Worm (Caenorhabditis elegans) whole organism, L4 larva: ENCODE data around the gene nac-1.
A peak's percentile ranks its signal among the peaks of the same experiment; 100 is the strongest.

Experiments
- F49E8.2 ChIP-seq: sonication (generic microtip); optimal IDR thresholded peaks from 2 replicates; lab custom pipeline; 2016; ENCODE audit warnings: missing compliant biosample characterization, mild to moderate bottlenecking, missing genetic modification characterization, borderline replicate concordance
- Y48G9A.11 ChIP-seq: fragments of 200-800 bp; sonication (Bioruptor generic); IDR thresholded peaks from 2 replicates; pipeline ENCODE4 v1.3.6; 2022; ENCODE audit warnings: missing genetic modification reagents, missing genetic modification characterization, missing compliant biosample characterization
- aha-1 ChIP-seq: fragments of 150-350 bp; peaks from one replicate; lab custom pipeline; 2014; ENCODE audit warnings: missing biosample characterization, missing genetic modification characterization
- arid-1 ChIP-seq: fragments of 200-800 bp; sonication (Bioruptor generic); conservative IDR thresholded peaks from 2 replicates; pipeline ENCODE4 v1.3.6; 2022; ENCODE audit warnings: missing genetic modification reagents, missing genetic modification characterization, missing compliant biosample characterization
- attf-4 ChIP-seq: sonication (generic microtip); optimal IDR thresholded peaks from 3 replicates; lab custom pipeline; 2017; ENCODE audit warnings: missing biosample characterization, missing genetic modification characterization
- ceh-20 ChIP-seq: fragments of 200-800 bp; sonication (Bioruptor generic); IDR thresholded peaks from 2 replicates; pipeline ENCODE4 v1.3.6; 2022; ENCODE audit warnings: missing genetic modification reagents, missing genetic modification characterization, missing compliant biosample characterization
- ceh-44 ChIP-seq: fragments of 200-800 bp; sonication (Bioruptor generic); IDR thresholded peaks from 2 replicates; pipeline ENCODE4 v1.3.6; 2022; ENCODE audit warnings: missing genetic modification reagents, missing genetic modification characterization, missing compliant biosample characterization
- daf-12 ChIP-seq: fragments of 150-350 bp; optimal IDR thresholded peaks from 2 replicates; lab custom pipeline; 2014; ENCODE audit warnings: missing biosample characterization, missing genetic modification reagents, missing genetic modification characterization
- daf-19 ChIP-seq: fragments of 200-800 bp; sonication (Bioruptor generic); conservative IDR thresholded peaks from 2 replicates; pipeline ENCODE4 v1.3.6; 2022; ENCODE audit warnings: missing genetic modification characterization, missing compliant biosample characterization
- dmd-6 ChIP-seq: fragments of 200-800 bp; sonication (Bioruptor generic); IDR thresholded peaks from 2 replicates; pipeline ENCODE4 v1.3.6; 2022; ENCODE audit warnings: missing genetic modification reagents, missing genetic modification characterization, missing compliant biosample characterization
- duxl-1 ChIP-seq: sonication (generic microtip); optimal IDR thresholded peaks from 2 replicates; lab custom pipeline; 2016; ENCODE audit warnings: mild to moderate bottlenecking, missing genetic modification characterization, moderate library complexity, missing compliant biosample characterization; ENCODE audit not compliant: poor library complexity
- fkh-10 ChIP-seq: fragments of 150-350 bp; optimal IDR thresholded peaks from 2 replicates; lab custom pipeline; 2014; ENCODE audit warnings: missing biosample characterization, missing genetic modification reagents, missing genetic modification characterization
- fos-1 ChIP-seq: fragments of 150-350 bp; optimal IDR thresholded peaks from 2 replicates; lab custom pipeline; 2014; ENCODE audit warnings: missing biosample characterization, missing genetic modification characterization
- gei-8 ChIP-seq: fragments of 200-800 bp; sonication (Bioruptor generic); optimal IDR thresholded peaks from 2 replicates; lab custom pipeline; 2018; ENCODE audit warnings: mild to moderate bottlenecking, missing genetic modification characterization, missing compliant biosample characterization
- hif-1 ChIP-seq, 2 experiments: sonication (generic microtip); optimal IDR thresholded peaks; 2 replicates each; lab custom pipeline; 2016 to 2017; ENCODE audit warnings: missing compliant biosample characterization in 2 of 2, missing genetic modification characterization in 2 of 2, missing genetic modification reagents in 2 of 2, missing genotype in 2 of 2, mild to moderate bottlenecking in 1 of 2
- lin-13 ChIP-seq: fragments of 150-350 bp; optimal IDR thresholded peaks from 2 replicates; lab custom pipeline; 2014; ENCODE audit warnings: missing biosample characterization, missing genetic modification reagents, missing genetic modification characterization
- mes-2 ChIP-seq: sonication (generic microtip); optimal IDR thresholded peaks from 2 replicates; lab custom pipeline; 2016; ENCODE audit warnings: missing genotype, mild to moderate bottlenecking, missing genetic modification characterization, missing compliant biosample characterization; ENCODE audit not compliant: poor library complexity, severe bottlenecking
- mxl-3 ChIP-seq: fragments of 200-800 bp; sonication (Bioruptor generic); optimal IDR thresholded peaks from 2 replicates; lab custom pipeline; 2018; ENCODE audit warnings: mild to moderate bottlenecking, missing genetic modification characterization, missing compliant biosample characterization
- nhr-10 ChIP-seq: fragments of 150-350 bp; optimal IDR thresholded peaks from 2 replicates; lab custom pipeline; 2014; ENCODE audit warnings: missing biosample characterization, missing genetic modification characterization
- nhr-102 ChIP-seq: sonication (generic microtip); optimal IDR thresholded peaks from 2 replicates; lab custom pipeline; 2016; ENCODE audit warnings: mild to moderate bottlenecking, missing genetic modification characterization, moderate library complexity, missing compliant biosample characterization
- nhr-11 ChIP-seq: fragments of 150-350 bp; optimal IDR thresholded peaks from 2 replicates; lab custom pipeline; 2014; ENCODE audit warnings: missing biosample characterization, missing genetic modification characterization
- nhr-111 ChIP-seq: fragments of 200-800 bp; sonication (Bioruptor generic); optimal IDR thresholded peaks from 2 replicates; lab custom pipeline; 2018; ENCODE audit warnings: mild to moderate bottlenecking, missing genetic modification characterization, missing compliant biosample characterization
- nhr-28 ChIP-seq: fragments of 150-350 bp; optimal IDR thresholded peaks from 2 replicates; lab custom pipeline; 2014; ENCODE audit warnings: missing biosample characterization, missing genetic modification characterization
- nhr-76 ChIP-seq: fragments of 150-350 bp; optimal IDR thresholded peaks from 2 replicates; lab custom pipeline; 2014; ENCODE audit warnings: missing biosample characterization, missing genetic modification characterization
- sdz-12 ChIP-seq: fragments of 200-800 bp; sonication (Bioruptor generic); optimal IDR thresholded peaks from 2 replicates; lab custom pipeline; 2018; ENCODE audit warnings: mild to moderate bottlenecking, missing genetic modification characterization, missing compliant biosample characterization
- snpc-4 ChIP-seq: fragments of 150-350 bp; optimal IDR thresholded peaks from 2 replicates; lab custom pipeline; 2014; ENCODE audit warnings: missing biosample characterization, missing genetic modification characterization
- unc-62 ChIP-seq, 3 experiments: fragments of 150-350 bp in 1 of 3; sonication (generic microtip); optimal IDR thresholded peaks in 2 of 3; peaks in 1 of 3; 1 replicate in 1 of 3; 2 replicates in 2 of 3; lab custom pipeline; 2014 to 2017; ENCODE audit warnings: missing biosample characterization in 3 of 3, missing genetic modification characterization in 3 of 3, missing genetic modification reagents in 3 of 3, missing genotype in 1 of 3
- vab-7 ChIP-seq: fragments of 200-800 bp; sonication (Bioruptor generic); IDR thresholded peaks from 2 replicates; pipeline ENCODE4 v1.3.6; 2022; ENCODE audit warnings: missing genetic modification reagents, missing genetic modification characterization, missing compliant biosample characterization

Gene nac-1

DNA sequence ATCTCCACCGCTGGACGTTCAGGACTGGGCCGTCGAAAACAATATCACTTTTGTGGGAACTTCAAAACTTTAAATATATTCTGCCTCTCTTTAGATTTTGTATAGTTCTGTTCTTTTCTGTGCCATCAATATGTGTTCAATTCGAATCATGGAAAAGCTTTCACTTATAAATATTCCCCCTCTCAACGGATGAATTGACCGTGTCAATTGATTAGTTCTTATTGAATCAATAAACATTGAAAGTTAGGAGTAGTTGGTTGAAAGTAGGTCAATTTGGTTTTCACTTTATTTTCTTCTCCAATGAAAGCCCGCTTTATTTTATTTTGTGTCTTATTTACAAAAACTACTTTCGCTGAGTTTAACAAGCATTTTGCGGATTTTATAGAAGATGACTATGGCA is 3.3 kb downstream of the nac-1 start, which contains the start of gene lips-8:
lips-8 (plus strand) TSS at position 301 of the 400 bp plus-strand sequence.
- TF ChIP-seq hif-1 (tag; optimal IDR thresholded peaks at IDR 0.05; lab: Kevin White, UChicago): no peak
- TF ChIP-seq dmd-6 (GFP tag; lab: Robert Waterston, UW): no peak
- no peak for TF ChIP-seq mxl-3

DNA sequence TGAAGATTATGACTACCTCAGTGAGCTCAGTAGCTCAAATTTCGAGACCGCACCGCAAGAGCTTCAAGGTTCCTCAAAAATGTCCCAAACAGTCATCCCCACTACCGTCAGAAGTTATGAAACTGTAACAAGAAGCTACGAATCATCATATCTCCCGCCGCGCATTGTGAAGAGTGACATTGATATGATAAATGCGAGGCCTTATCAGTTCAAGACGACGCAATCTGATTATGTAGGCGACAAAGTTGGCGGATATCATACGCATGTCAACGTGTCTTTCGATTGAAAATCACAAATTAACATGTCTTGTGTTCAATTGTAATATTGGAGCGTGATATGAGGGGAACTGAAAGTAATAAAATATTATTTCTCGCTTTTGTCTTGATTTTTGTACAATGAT is 5.5 kb downstream of the nac-1 start:
- no peak for TF ChIP-seq daf-19 (GFP tag; lab: Robert Waterston, UW)
- TF ChIP-seq fos-1: no peak
- no peak for TF ChIP-seq nhr-111 (GFP tag; lab: Kevin White, UChicago)
- no peak for TF ChIP-seq vab-7 (GFP tag; lab: Robert Waterston, UW)
- TF ChIP-seq gei-8 (GFP tag; lab: Kevin White, UChicago): no peak
- peak; percentile 40 for TF ChIP-seq mxl-3

DNA sequence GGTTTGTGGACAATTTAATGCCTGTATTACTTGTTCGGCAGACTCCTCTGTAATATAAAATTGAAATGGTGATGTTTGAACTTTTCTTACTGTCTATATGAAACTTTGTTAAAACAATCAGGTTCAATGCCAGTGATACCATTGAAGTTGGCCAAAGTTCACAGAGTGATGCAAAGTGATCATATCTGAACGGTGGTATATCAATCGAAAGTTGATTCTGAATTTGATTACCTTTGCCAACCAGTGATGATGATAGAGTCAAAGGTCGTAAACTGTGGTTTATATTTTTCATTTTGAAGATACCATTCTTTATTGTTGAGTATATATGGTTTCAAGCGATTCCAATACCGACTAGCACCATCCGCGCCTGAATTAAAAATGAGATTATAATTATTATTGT is 8.5 kb downstream of the nac-1 start:
- TF ChIP-seq nhr-76 (tag; lab: Kevin White, UChicago) (no peak), unc-62 (GFP tag; optimal IDR thresholded peaks at IDR 0.05 in 1 of 2; lab: Kevin White, UChicago) (peak in 1 of 2 experiments; percentile 56), unc-62 (tag; optimal IDR thresholded peaks at IDR 0.05; lab: Kevin White, UChicago) (no peak)
- TF ChIP-seq, all 104 proteins: peak for 1

DNA sequence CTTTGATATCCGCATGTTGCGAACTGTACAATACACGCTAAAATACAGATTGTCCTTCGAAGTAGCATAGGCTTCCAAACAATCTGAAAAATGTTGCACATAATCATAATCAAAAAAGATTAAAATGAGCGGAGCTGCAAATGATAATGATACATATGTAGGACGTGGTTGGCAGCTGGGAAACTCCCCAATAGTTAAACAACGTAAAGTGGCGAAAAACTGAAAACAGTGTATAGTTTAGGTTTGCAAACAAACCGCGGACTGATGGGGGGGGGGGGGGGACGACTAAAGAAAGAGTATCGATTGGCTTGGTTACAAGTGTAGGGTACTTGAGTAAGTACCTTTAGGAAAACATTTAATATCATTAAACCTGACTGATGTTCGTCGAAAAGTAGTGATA is 10.2 kb downstream of the nac-1 start, which contains the start of gene hex-5:
hex-5 (minus strand) TSS at position 101 of the 400 bp plus-strand sequence.
- peak; percentile 23 for TF ChIP-seq aha-1 (tag; lab: Kevin White, UChicago)
- no peak for TF ChIP-seq ceh-20 (GFP tag; lab: Robert Waterston, UW)
- peak in 1 of 2 experiments; percentile 40 for TF ChIP-seq unc-62 (GFP tag; optimal IDR thresholded peaks at IDR 0.05 in 1 of 2; lab: Kevin White, UChicago)
- no peak for TF ChIP-seq unc-62 (tag; optimal IDR thresholded peaks at IDR 0.05; lab: Kevin White, UChicago)

DNA sequence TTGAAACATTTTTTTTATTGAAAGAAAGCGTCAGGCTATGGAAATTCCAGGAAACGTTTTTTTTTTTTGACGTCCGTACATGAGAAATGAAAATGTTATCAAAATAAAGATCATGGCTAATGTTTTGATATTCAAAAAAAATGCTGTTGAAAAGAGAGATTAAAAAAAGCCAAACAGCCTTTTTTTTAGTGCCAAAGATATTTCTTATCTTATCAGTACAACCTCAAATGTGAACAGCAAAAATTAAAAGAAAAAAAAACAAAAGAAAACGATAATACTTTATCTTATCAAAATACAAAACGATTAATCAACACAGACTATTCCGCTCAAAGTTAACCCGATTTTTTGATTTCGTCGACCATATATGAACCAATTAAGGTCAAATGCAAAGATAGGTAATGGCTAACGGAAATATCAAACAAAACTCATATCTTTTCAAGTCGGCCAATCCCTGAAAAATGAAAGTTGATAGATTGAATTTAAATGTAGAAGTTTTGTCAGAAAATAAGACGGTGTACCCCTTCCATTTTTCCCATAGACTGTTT is 12.4 kb downstream of the nac-1 start:
- TF ChIP-seq nhr-28 (tag; lab: Kevin White, UChicago): peak; percentile 26
- TF ChIP-seq unc-62 (GFP tag; optimal IDR thresholded peaks at IDR 0.05 in 1 of 2; lab: Kevin White, UChicago): peak in 1 of 2 experiments; percentile 54
- TF ChIP-seq unc-62 (tag; optimal IDR thresholded peaks at IDR 0.05; lab: Kevin White, UChicago): no peak
- no peak for TF ChIP-seq attf-4 (tag; lab: Kevin White, UChicago)

DNA sequence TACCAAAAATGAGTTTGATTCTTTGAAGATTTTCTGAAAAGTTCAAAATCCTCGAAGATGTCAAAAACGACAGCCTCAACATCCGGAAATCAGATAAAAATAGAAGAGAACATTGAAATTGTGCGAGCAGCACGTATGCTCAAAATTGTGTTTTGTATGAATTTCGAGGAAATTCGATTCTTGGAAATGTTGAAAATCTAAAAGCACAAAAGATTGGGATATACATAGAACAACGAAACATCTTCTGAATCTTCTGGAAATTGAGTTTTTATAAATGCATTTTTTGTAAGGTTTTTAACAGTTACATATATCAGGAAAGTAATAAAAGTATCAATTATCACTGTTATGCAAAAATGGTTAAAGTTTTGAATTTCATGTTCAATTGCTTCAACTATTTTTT is 15.7 kb downstream of the nac-1 start:
- no peak for TF ChIP-seq arid-1 (GFP tag; lab: Robert Waterston, UW)
- TF ChIP-seq nhr-11: no peak
- TF ChIP-seq fkh-10: peak; percentile 33
- TF ChIP-seq nhr-102 (tag; lab: Kevin White, UChicago): no peak
- no peak for TF ChIP-seq sdz-12 (GFP tag; lab: Kevin White, UChicago)
- no peak for TF ChIP-seq nhr-10 (tag; lab: Kevin White, UChicago)
- TF ChIP-seq daf-19 (GFP tag; lab: Robert Waterston, UW): no peak
- peak in 1 of 2 experiments; percentile 67 for TF ChIP-seq unc-62 (GFP tag; optimal IDR thresholded peaks at IDR 0.05 in 1 of 2; lab: Kevin White, UChicago)
- no peak for TF ChIP-seq unc-62 (tag; optimal IDR thresholded peaks at IDR 0.05; lab: Kevin White, UChicago)
- no peak for TF ChIP-seq lin-13 (GFP tag; lab: Kevin White, UChicago)
- TF ChIP-seq F49E8.2 (tag; lab: Kevin White, UChicago): no peak
- TF ChIP-seq ceh-44 (GFP tag; lab: Robert Waterston, UW): no peak
- no peak for TF ChIP-seq snpc-4
- no peak for TF ChIP-seq mes-2

DNA sequence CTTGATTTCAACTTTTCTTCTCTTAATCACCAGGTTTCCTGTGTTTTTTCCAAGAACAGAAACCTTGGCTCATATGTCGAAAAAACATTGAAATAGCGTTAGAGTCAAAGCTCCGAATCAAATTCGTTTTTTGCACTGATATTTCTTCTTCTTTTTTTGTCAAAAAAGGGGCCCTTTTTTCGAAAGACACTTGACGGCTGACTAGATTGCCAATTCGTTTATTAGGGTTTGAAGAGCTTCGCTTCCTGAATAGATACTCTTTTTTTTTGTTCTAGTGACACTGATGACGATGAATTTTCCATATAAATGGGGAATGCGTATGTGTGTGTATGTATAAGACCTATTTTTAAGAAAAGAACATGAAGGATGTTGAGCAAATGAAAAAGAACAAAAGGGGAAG is 21.8 kb downstream of the nac-1 start:
- TF ChIP-seq daf-12 (tag; lab: Kevin White, UChicago) (no peak), duxl-1 (tag; lab: Kevin White, UChicago) (no peak), Y48G9A.11 (GFP tag; lab: Robert Waterston, UW) (no peak), attf-4 (tag; lab: Kevin White, UChicago) (no peak), fkh-10 (peak; percentile 46)
- TF ChIP-seq, all 104 proteins: peak for 1
